Fruit fly (Drosophila melanogaster): ENCODE data around the gene rictor.

rictor gene

DNA sequence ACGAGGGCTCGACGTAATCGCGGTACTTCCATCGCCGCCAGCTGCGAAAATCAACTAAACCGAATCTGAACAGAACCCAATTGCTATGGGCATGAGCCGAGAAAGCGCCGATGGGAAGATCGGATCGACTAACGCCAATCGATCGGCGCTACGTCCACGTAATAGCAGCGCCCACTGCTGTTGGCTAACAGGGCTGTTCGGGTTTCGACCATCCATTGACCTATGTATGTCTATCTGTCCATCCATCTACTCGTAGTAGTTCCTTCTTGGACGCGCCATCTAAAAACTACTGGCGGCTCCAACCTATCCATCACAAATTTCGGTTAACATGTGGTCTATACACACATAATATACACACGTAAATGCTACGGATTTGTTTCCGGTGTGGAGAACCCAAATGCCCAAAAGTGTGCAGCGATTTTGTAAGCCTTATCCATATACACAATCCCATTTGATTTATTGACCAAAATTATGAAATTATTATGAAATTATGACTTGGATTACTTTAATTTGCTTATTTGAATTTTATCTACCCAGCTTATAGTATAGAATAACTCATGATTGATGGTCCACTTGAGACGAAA lies 19.2 kb downstream of the rictor start, which contains the start of gene CG14196:
CG14196 (minus strand) TSS at position 51 of the 584 bp plus-strand sequence.
- no peak for TF ChIP-seq insv (optimal IDR thresholded peaks at IDR 0.05)
- TF ChIP-seq ttk (optimal IDR thresholded peaks at IDR 0.05), result no peak
- no peak for TF ChIP-seq h (optimal IDR thresholded peaks at IDR 0.05)
- no peak for TF ChIP-seq Myc (optimal IDR thresholded peaks at IDR 0.05)

DNA sequence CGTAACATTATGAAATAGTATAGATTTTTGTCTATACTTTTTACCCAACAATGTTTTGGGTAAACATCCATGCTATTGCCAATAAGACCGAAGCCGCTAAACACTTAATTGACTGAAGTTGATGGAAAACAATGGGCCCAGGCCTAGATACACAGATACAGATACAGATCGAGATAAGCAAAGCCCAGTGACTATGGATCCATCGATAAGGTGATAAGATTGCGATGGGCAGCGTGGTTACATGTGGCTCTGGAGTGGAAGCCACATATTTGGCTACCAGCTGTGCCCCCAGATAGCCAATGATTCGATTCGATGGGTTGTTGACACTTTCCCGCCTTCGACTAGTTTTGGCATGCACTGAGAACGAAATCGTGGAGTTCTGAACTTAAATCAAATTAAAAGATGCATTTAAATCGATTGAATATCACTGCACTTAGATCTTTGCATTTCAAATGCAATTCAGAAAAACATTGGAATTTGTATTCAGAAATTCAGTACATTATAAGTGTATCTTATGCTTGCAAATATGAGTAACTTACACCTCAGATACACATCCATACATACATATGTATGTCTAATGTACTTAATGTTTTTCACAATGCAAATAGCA lies 20.7 kb downstream of the rictor start:
- TF ChIP-seq Myc (optimal IDR thresholded peaks at IDR 0.05), result no peak
- TF ChIP-seq ttk (optimal IDR thresholded peaks at IDR 0.05), result no peak
- no peak for TF ChIP-seq h (optimal IDR thresholded peaks at IDR 0.05)
- no peak for TF ChIP-seq insv (optimal IDR thresholded peaks at IDR 0.05)
- no peak for TF ChIP-seq Sin3A (optimal IDR thresholded peaks at IDR 0.05)

DNA sequence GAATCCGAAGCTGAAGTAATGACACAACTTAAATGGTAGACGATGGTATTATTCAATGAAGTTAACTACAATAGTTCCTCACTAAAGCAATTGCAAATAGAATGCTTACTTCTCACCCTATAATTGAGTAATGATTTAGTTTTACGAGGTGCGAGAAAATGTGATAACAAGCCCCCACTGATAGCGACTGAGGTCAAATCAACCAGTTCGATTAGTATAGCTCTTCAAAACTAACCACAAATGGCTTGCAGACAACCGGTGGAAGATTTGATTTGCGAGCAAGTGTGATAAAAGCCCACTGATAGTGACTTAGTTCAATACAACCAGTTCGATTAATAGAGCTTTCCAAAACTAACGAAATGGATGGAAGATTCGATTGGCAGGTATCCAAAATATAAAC lies 21.7 kb downstream of the rictor start:
- TF ChIP-seq Sin3A (optimal IDR thresholded peaks at IDR 0.05) (no peak), insv (optimal IDR thresholded peaks at IDR 0.05) (no peak), h (optimal IDR thresholded peaks at IDR 0.05) (no peak), Myc (optimal IDR thresholded peaks at IDR 0.05) (no peak), psq (optimal IDR thresholded peaks at IDR 0.05) (no peak), ttk (optimal IDR thresholded peaks at IDR 0.05) (no peak)

DNA sequence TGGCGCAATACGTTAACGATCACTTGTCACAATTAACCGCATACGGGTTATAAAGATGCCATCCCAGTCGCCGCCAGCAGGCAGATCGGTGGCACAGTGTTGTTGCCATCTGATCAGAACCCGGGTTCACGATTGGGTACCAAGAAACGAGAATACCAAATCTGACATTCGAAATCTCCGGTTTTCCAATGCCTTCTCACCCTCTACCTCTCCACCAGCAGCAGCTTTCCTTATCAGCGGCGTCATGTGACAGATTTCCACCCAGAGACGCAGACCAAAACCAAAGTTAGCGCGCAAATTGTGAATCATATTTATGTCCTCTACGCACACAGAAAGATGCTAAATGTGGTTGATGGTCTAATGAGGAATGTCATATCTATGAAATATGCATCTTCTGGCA lies 22.4 kb downstream of the rictor start:
- TF ChIP-seq Sin3A (optimal IDR thresholded peaks at IDR 0.05), result no peak
- TF ChIP-seq h (optimal IDR thresholded peaks at IDR 0.05), result no peak
- TF ChIP-seq Myc (optimal IDR thresholded peaks at IDR 0.05), result no peak
- TF ChIP-seq psq (optimal IDR thresholded peaks at IDR 0.05), result no peak
- no peak for TF ChIP-seq ttk (optimal IDR thresholded peaks at IDR 0.05)
- no peak for TF ChIP-seq insv (optimal IDR thresholded peaks at IDR 0.05)

DNA sequence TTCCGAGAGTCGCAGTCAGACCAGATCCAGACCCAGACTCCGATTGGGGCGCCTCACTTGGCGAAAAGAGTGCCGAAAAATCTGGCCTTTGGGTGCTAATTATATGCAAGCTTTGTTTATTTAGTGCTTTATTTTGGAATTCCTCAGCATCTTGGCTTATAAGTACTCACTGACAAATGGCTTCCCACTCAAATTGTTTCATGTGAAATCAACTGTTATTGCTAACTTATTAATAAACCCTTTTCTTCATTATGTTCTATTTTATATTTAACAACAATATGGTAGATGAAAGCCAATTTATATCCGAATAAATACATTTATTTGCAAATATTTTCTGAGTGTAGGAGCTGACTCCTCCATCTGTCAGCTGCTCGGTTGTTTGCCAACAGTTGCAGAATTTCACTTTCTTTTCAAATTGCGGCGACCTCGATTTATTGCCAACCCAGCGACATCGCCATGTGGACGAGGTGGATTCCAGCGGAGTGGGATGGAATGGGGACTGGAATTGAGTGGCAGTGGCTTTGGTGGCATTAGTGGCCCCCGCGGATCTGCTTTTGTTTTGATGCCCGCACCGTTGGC lies 31.1 kb downstream of the rictor start:
- no peak for TF ChIP-seq Myc (optimal IDR thresholded peaks at IDR 0.05)
- TF ChIP-seq psq (optimal IDR thresholded peaks at IDR 0.05), result no peak
- TF ChIP-seq ttk (optimal IDR thresholded peaks at IDR 0.05), result no peak
- TF ChIP-seq insv (optimal IDR thresholded peaks at IDR 0.05), result no peak
- TF ChIP-seq h (optimal IDR thresholded peaks at IDR 0.05), result no peak
- no peak for TF ChIP-seq Sin3A (optimal IDR thresholded peaks at IDR 0.05)

DNA sequence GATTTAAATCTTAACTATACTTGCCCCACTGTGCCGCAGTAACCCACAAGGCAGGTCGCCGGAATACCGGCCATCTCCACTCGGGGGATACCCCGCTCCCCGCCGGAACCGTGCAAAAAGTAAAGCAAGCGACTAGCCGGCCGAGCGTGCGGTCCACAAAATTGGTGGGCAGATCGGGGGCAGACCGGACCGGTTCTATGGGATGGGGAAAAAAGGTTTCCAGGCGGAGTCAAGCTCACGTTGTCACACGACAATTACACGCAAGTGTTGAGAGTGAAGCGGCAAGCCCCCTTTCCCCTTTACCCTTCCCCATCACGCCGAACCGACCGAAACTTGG lies 35.8 kb downstream of the rictor start:
- no peak for TF ChIP-seq psq (optimal IDR thresholded peaks at IDR 0.05)
- TF ChIP-seq Myc (optimal IDR thresholded peaks at IDR 0.05), result no peak
- TF ChIP-seq Sin3A (optimal IDR thresholded peaks at IDR 0.05), result no peak
- TF ChIP-seq ttk (optimal IDR thresholded peaks at IDR 0.05), result no peak
- TF ChIP-seq h (optimal IDR thresholded peaks at IDR 0.05), result no peak
- no peak for TF ChIP-seq insv (optimal IDR thresholded peaks at IDR 0.05)

DNA sequence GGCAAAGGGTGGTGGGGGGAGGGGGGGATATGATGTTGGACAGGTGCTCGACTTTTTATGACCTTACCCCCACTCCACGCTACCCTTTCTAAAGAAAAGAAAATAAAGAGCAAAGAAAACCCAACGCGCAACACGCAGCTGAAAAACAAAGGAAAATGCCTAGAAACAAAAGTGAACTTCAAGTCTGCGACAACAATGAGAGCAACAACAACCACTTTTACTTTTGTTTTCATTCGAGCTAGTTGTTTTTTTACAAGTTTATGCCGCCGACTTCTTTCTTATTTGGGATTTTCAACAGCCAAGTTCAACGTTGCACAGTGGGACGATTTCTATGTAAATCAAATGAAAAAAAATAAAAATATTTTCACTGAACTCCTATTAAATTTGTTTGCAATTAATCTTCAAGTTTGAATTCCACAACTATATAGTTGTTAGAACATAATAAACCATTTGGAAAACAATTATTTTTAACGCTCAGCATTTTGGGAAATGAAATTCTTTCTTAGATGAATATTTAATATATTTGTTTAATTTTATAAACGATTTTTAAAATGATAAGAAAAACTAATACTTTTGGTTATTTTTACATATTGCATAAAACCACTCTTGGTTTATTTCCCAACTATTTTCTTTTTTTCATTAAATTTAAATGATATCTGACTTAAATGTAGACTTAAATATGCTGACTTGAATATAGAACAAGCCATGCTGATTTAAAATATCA lies 36.3 kb downstream of the rictor start:
- no peak for TF ChIP-seq psq (optimal IDR thresholded peaks at IDR 0.05)

DNA sequence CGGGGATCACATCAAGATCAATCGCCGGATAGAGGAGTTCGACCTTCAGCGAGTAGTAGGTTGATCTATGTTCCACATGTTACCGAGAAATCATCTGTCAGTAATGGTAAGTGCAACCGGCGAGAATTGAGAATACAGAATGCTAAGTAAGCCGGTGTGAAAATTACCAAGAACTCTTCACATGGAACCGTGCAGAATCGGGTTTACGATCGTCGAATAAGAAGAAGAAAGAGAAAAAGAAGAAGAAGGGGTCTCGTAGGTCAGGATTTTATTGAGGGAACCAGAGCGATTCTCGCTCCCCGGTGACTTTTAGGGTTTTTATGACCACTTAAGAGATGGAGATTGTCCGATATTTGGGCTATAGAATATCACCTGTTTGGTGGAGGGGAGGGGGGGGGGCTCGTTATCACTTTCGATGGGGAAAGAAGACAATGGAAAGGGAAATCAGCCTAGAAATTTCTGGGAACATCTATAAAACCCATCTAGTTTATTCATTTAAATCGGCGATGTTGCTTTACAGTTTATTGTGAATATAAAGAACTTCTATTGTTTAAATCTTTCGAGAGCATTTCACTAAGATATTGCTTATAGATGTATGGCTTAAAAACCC lies 40.0 kb downstream of the rictor start:
- TF ChIP-seq insv (optimal IDR thresholded peaks at IDR 0.05), result no peak

DNA sequence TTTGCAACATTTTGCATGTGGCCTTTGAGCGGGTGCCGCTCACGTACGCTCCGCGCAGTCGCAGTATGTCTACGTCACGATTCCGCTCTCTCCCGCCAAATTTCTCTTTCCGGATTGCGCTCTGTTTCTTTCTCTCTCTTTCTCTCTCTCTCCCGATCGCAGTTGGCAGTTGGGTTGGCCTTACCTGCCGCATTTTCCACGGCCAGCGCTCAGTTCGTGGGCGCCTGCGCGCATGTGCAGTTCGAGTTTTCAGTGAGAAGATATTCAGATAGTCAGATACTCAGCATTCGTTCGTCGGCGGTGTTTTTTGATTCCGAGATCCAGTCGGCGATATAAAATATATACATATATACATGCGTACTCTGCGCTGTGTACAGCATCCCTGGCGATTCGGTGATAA lies 40.6 kb downstream of the rictor start, which contains the start of gene CG7884:
CG7884 (plus strand) TSS at position 208 of the 400 bp plus-strand sequence.
- no peak for TF ChIP-seq psq (optimal IDR thresholded peaks at IDR 0.05)
- no peak for TF ChIP-seq h (optimal IDR thresholded peaks at IDR 0.05)
- TF ChIP-seq insv (optimal IDR thresholded peaks at IDR 0.05), result no peak
- TF ChIP-seq Myc (optimal IDR thresholded peaks at IDR 0.05), result no peak
- TF ChIP-seq ttk (optimal IDR thresholded peaks at IDR 0.05), result no peak
- TF ChIP-seq Sin3A (optimal IDR thresholded peaks at IDR 0.05), result no peak

DNA sequence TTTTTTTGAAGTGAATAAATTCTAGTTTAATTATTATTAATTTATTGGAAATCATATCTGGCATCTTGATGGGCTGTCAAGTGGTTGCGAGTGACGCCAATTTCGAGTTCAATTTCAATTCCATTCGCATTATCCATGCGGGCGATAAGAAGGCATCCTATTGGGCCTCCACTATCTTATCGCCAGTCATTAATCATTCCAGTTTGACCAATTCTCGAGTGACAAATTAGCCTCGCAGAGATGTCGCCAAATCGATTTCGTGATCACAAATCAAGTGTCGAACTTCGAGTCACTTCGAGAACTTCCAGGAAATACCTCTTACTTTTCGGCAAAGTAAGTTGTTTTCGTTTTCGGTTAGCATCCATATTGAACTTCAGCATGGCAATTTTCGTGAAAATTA lies 44.4 kb downstream of the rictor start:
- TF ChIP-seq insv (optimal IDR thresholded peaks at IDR 0.05), result no peak
- no peak for TF ChIP-seq psq (optimal IDR thresholded peaks at IDR 0.05)
- no peak for TF ChIP-seq ttk (optimal IDR thresholded peaks at IDR 0.05)
- no peak for TF ChIP-seq Myc (optimal IDR thresholded peaks at IDR 0.05)
- no peak for TF ChIP-seq Sin3A (optimal IDR thresholded peaks at IDR 0.05)
- TF ChIP-seq h (optimal IDR thresholded peaks at IDR 0.05), result no peak

DNA sequence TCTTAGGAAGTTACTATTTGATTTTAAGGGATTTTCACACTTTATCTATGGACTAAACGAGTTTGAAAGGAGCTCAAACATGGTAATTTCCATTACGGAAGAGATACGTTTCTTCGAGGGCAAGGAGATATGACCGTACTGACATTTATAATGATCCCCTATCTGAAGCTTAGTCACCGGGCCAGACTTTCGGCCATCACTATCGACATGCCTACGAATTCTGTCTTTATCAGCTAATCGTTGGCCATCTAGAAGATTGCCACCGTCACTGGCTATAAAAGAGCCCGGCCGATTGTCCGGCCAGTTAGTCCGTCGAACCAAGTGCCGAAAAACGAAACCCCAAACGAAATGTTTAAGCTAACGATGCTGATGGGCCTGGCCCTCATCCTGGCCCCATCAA lies 45.8 kb downstream of the rictor start, which contains the start of gene Muc18B:
Muc18B (plus strand) TSS at position 301 of the 400 bp plus-strand sequence.
- TF ChIP-seq h (optimal IDR thresholded peaks at IDR 0.05), result no peak
- no peak for TF ChIP-seq psq (optimal IDR thresholded peaks at IDR 0.05)
- no peak for TF ChIP-seq Myc (optimal IDR thresholded peaks at IDR 0.05)
- no peak for TF ChIP-seq Sin3A (optimal IDR thresholded peaks at IDR 0.05)
- no peak for TF ChIP-seq ttk (optimal IDR thresholded peaks at IDR 0.05)
- no peak for TF ChIP-seq insv (optimal IDR thresholded peaks at IDR 0.05)

DNA sequence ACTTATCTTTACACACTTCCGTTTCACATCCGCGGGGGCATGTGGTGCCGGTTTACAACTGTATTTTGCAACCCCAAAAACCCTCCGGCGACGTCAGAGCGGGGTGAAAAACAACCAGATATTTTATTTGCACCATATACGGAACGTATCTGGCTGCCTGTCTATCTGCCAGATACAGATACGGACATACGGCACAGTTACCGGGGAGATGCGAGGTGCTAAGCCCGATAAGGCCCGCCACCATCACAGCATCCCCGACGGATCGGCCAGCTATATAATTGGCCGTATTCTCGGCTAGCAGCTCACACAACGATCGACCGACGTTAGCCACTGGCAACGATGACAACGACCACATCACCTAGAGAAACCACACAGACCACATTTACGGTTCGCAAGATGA lies 48.1 kb downstream of the rictor start, which contains the start of gene Mur18B:
Mur18B (plus strand) TSS at position 301 of the 400 bp plus-strand sequence.
- TF ChIP-seq ttk (optimal IDR thresholded peaks at IDR 0.05) (no peak), psq (optimal IDR thresholded peaks at IDR 0.05) (no peak), h (optimal IDR thresholded peaks at IDR 0.05) (no peak), Myc (optimal IDR thresholded peaks at IDR 0.05) (no peak), Sin3A (optimal IDR thresholded peaks at IDR 0.05) (no peak), insv (optimal IDR thresholded peaks at IDR 0.05) (no peak)

Measured in Kc167 (cell line).